Fruit fly (Drosophila melanogaster) S2 (cell line): ENCODE data around the gene CG17570.

Source experiments
- CG8478 ChIP-seq: fragments of >200 bp; optimal IDR thresholded peaks from 2 replicates; lab custom pipeline; 2018
- CTCF ChIP-seq, 2 experiments: fragments of >200 bp; optimal IDR thresholded peaks; 2 replicates each; lab custom pipeline; 2018

- TF ChIP-seq CG8478 (lab: Kevin White, UChicago) = no peak
- TF ChIP-seq CTCF (optimal IDR thresholded peaks at IDR 0.05; lab: Kevin White, UChicago) = no peak
Measured at dm6 chr2L:20264324-20264567, at the start of gene CG17570.
